Worm (Caenorhabditis elegans): ENCODE measurements around the gene F47B7.5.

Gene F47B7.5

ce11 chrX:3803314-3803713 lies 34.7 kb upstream of the F47B7.5 start, which contains the start of gene F35A5.8 (continued):
- peak; percentile 22 for TF ChIP-seq aha-1 (tag; optimal IDR thresholded peaks at IDR 0.05)
- TF ChIP-seq pqm-1 (tag; optimal IDR thresholded peaks at IDR 0.05): no peak
- TF ChIP-seq lin-13 (GFP tag; optimal IDR thresholded peaks at IDR 0.05): peak; percentile 27
- peak; percentile 26 for TF ChIP-seq sox-4 (tag; optimal IDR thresholded peaks at IDR 0.05)
- peak; percentile 58 for TF ChIP-seq elt-2 (tag; optimal IDR thresholded peaks at IDR 0.05)
- peak; percentile 60 to 75 (median 69) for TF ChIP-seq dpl-1 (GFP tag; optimal IDR thresholded peaks at IDR 0.05)
- TF ChIP-seq nhr-76 (tag; optimal IDR thresholded peaks at IDR 0.05): no peak
- peak; percentile 76 for TF ChIP-seq nhr-85 (tag)
- peak; percentile 40 for TF ChIP-seq lin-15B (tag; optimal IDR thresholded peaks at IDR 0.05)
- TF ChIP-seq C34B4.2 (tag; optimal IDR thresholded peaks at IDR 0.05): no peak
- TF ChIP-seq egl-13 (tag; optimal IDR thresholded peaks at IDR 0.05): peak; percentile 66
- peak; percentile 84 for TF ChIP-seq xbp-1 (tag; optimal IDR thresholded peaks at IDR 0.05)
- peak; percentile 0 for TF ChIP-seq aly-2 (tag; optimal IDR thresholded peaks at IDR 0.05)
- peak; percentile 17 for TF ChIP-seq fkh-8 (tag; optimal IDR thresholded peaks at IDR 0.05)
- peak; percentile 15 for TF ChIP-seq fkh-4 (tag; optimal IDR thresholded peaks at IDR 0.05; ENCODE audit: borderline replicate concordance)
- no peak for TF ChIP-seq sptf-1 (tag; optimal IDR thresholded peaks at IDR 0.05)
- peak; percentile 86 for TF ChIP-seq swsn-7 (tag; optimal IDR thresholded peaks at IDR 0.05)
- TF ChIP-seq vab-15 (tag; optimal IDR thresholded peaks at IDR 0.05): no peak
- TF ChIP-seq fkh-10 (GFP tag; optimal IDR thresholded peaks at IDR 0.05): no peak
- TF ChIP-seq dsc-1 (tag; optimal IDR thresholded peaks at IDR 0.05): peak; percentile 88
- TF ChIP-seq elt-3 (tag; optimal IDR thresholded peaks at IDR 0.05): peak in 2 of 6 experiments; percentile 30 to 50
- peak; percentile 54 for TF ChIP-seq ceh-8 (GFP tag; optimal IDR thresholded peaks at IDR 0.05)
- no peak for TF ChIP-seq ama-1 (optimal IDR thresholded peaks at IDR 0.05)
- peak; percentile 31 for TF ChIP-seq nhr-11 (tag; optimal IDR thresholded peaks at IDR 0.05)
- TF ChIP-seq unc-86 (tag; optimal IDR thresholded peaks at IDR 0.05): peak; percentile 70
- peak; percentile 55 for TF ChIP-seq F16B12.6 (tag; optimal IDR thresholded peaks at IDR 0.05)
- peak; percentile 88 for TF ChIP-seq unc-130 (tag; optimal IDR thresholded peaks at IDR 0.05)
- no peak for TF ChIP-seq unc-30 (tag; optimal IDR thresholded peaks at IDR 0.05)
- TF ChIP-seq lir-3 (tag; optimal IDR thresholded peaks at IDR 0.05; ENCODE audit: poor library complexity): no peak
- no peak for TF ChIP-seq hpl-2 (GFP tag; optimal IDR thresholded peaks at IDR 0.05)
- peak; percentile 89 for TF ChIP-seq snu-23 (GFP tag; optimal IDR thresholded peaks at IDR 0.05)
- no peak for TF ChIP-seq ceh-90 (tag; optimal IDR thresholded peaks at IDR 0.05)
- TF ChIP-seq C04F5.9 (tag; optimal IDR thresholded peaks at IDR 0.05): peak; percentile 28
- TF ChIP-seq efl-1 (optimal IDR thresholded peaks at IDR 0.05): peak; percentile 54 to 64
- TF ChIP-seq efl-1 (GFP tag; optimal IDR thresholded peaks at IDR 0.05 in 1 of 2): peak; percentile 48 to 96
- TF ChIP-seq blmp-1 (tag; optimal IDR thresholded peaks at IDR 0.05): peak; percentile 76
- no peak for TF ChIP-seq zag-1 (tag; optimal IDR thresholded peaks at IDR 0.05)
- peak; percentile 84 for TF ChIP-seq nhr-47 (tag; optimal IDR thresholded peaks at IDR 0.05)
- peak; percentile 30 for TF ChIP-seq sup-37 (GFP tag; optimal IDR thresholded peaks at IDR 0.05)
- no peak for TF ChIP-seq nhr-12 (tag; optimal IDR thresholded peaks at IDR 0.05)
- no peak for TF ChIP-seq ceh-88 (GFP tag; IDR thresholded peaks at IDR 0.05)
- peak; percentile 79 for TF ChIP-seq lin-39 (tag; optimal IDR thresholded peaks at IDR 0.05)
- TF ChIP-seq rnt-1 (tag; optimal IDR thresholded peaks at IDR 0.05): peak; percentile 91
- TF ChIP-seq jun-1 (tag; optimal IDR thresholded peaks at IDR 0.05): peak; percentile 20
- peak; percentile 59 to 80 for TF ChIP-seq lin-35 (GFP tag; optimal IDR thresholded peaks at IDR 0.05)
- peak; percentile 85 for TF ChIP-seq nhr-19 (GFP tag; conservative IDR thresholded peaks at IDR 0.05)
- peak in 1 of 2 experiments; percentile 72 for TF ChIP-seq ztf-11 (tag; optimal IDR thresholded peaks at IDR 0.05)
- no peak for TF ChIP-seq nhr-28 (tag; optimal IDR thresholded peaks at IDR 0.05)
